Worm (Caenorhabditis elegans) whole organism, mixed stage, embryonic: ENCODE results near the gene K09E9.3.
A peak's percentile ranks its signal among the peaks of the same experiment; 100 is the strongest.

Source experiments
- M03D4.4 ChIP-seq: sonication (generic microtip); optimal IDR thresholded peaks from 2 replicates; lab custom pipeline; 2017; ENCODE audit warnings: mild to moderate bottlenecking, missing genetic modification characterization, missing compliant biosample characterization
- bed-3 ChIP-seq: fragments of 200-800 bp; sonication (Bioruptor generic); optimal IDR thresholded peaks from 3 replicates; lab custom pipeline; 2018; ENCODE audit warnings: mild to moderate bottlenecking, missing genetic modification characterization, moderate library complexity, missing compliant biosample characterization
- blmp-1 ChIP-seq: fragments of 150-350 bp; optimal IDR thresholded peaks from 2 replicates; lab custom pipeline; 2014; ENCODE audit warnings: missing biosample characterization, missing genetic modification characterization
- ceh-39 ChIP-seq: fragments of 150-350 bp; optimal IDR thresholded peaks from 2 replicates; lab custom pipeline; 2014; ENCODE audit warnings: missing biosample characterization, missing genetic modification characterization
- ceh-43 ChIP-seq: fragments of 200-800 bp; sonication (Bioruptor generic); optimal IDR thresholded peaks from 2 replicates; lab custom pipeline; 2018; ENCODE audit warnings: mild to moderate bottlenecking, missing genetic modification characterization, moderate library complexity, missing compliant biosample characterization
- ces-1 ChIP-seq: fragments of 150-350 bp; optimal IDR thresholded peaks from 2 replicates; lab custom pipeline; 2014; ENCODE audit warnings: missing biosample characterization, missing genetic modification reagents, missing genetic modification characterization
- drap-1 ChIP-seq: fragments of 200-800 bp; sonication (Bioruptor generic); optimal IDR thresholded peaks from 3 replicates; lab custom pipeline; 2018; ENCODE audit warnings: mild to moderate bottlenecking, missing genetic modification characterization, missing compliant biosample characterization
- elt-1 ChIP-seq: sonication (generic microtip); optimal IDR thresholded peaks from 2 replicates; lab custom pipeline; 2017; ENCODE audit warnings: missing genetic modification characterization, mild to moderate bottlenecking, missing compliant biosample characterization, antibody characterized with exemption, moderate library complexity, borderline replicate concordance; ENCODE audit not compliant: insufficient read depth
- elt-3 ChIP-seq: fragments of 150-350 bp; optimal IDR thresholded peaks from 2 replicates; lab custom pipeline; 2014; ENCODE audit warnings: missing biosample characterization, missing genetic modification characterization
- flh-1 ChIP-seq: fragments of 200-800 bp; sonication (Bioruptor generic); optimal IDR thresholded peaks from 2 replicates; lab custom pipeline; 2018; ENCODE audit warnings: mild to moderate bottlenecking, missing genetic modification characterization, moderate library complexity, missing compliant biosample characterization
- ham-2 ChIP-seq: fragments of 200-800 bp; sonication (Bioruptor generic); optimal IDR thresholded peaks from 2 replicates; lab custom pipeline; 2018; ENCODE audit warnings: mild to moderate bottlenecking, missing genetic modification characterization, missing compliant biosample characterization
- hlh-1 ChIP-seq: fragments of 150-350 bp; optimal IDR thresholded peaks from 2 replicates; lab custom pipeline; 2014; ENCODE audit warnings: missing biosample characterization, missing genetic modification reagents, missing genetic modification characterization
- lin-13 ChIP-seq: fragments of 150-350 bp; optimal IDR thresholded peaks from 2 replicates; lab custom pipeline; 2014; ENCODE audit warnings: missing biosample characterization, missing genetic modification characterization
- lin-32 ChIP-seq: fragments of 200-800 bp; sonication (Bioruptor generic); optimal IDR thresholded peaks from 2 replicates; lab custom pipeline; 2018; ENCODE audit warnings: mild to moderate bottlenecking, missing genetic modification characterization, missing compliant biosample characterization
- lsy-2 ChIP-seq: fragments of 150-350 bp; optimal IDR thresholded peaks from 2 replicates; lab custom pipeline; 2014; ENCODE audit warnings: missing biosample characterization, missing genetic modification characterization
- mab-5 ChIP-seq: fragments of 150-350 bp; optimal IDR thresholded peaks from 2 replicates; lab custom pipeline; 2014; ENCODE audit warnings: missing biosample characterization, missing genetic modification characterization
- mep-1 ChIP-seq: fragments of 150-350 bp; optimal IDR thresholded peaks from 2 replicates; lab custom pipeline; 2017; ENCODE audit warnings: missing biosample characterization, missing genetic modification reagents, missing genetic modification characterization, inconsistent platforms
- mls-2 ChIP-seq: sonication (generic microtip); optimal IDR thresholded peaks from 2 replicates; lab custom pipeline; 2016; ENCODE audit warnings: mild to moderate bottlenecking, missing genetic modification characterization, moderate library complexity, missing compliant biosample characterization
- nhr-12 ChIP-seq: fragments of 150-350 bp; optimal IDR thresholded peaks from 2 replicates; lab custom pipeline; 2014; ENCODE audit warnings: missing biosample characterization, missing genetic modification characterization
- nhr-2 ChIP-seq: fragments of 150-350 bp; optimal IDR thresholded peaks from 2 replicates; lab custom pipeline; 2014; ENCODE audit warnings: missing biosample characterization, missing genetic modification characterization
- nhr-237 ChIP-seq: fragments of 150-350 bp; optimal IDR thresholded peaks from 2 replicates; lab custom pipeline; 2014; ENCODE audit warnings: missing biosample characterization, missing genetic modification characterization
- nhr-28 ChIP-seq: fragments of 150-350 bp; optimal IDR thresholded peaks from 2 replicates; lab custom pipeline; 2014; ENCODE audit warnings: missing biosample characterization, missing genetic modification characterization
- nhr-76 ChIP-seq: sonication (generic microtip); optimal IDR thresholded peaks from 2 replicates; lab custom pipeline; 2017; ENCODE audit warnings: missing biosample characterization, missing genetic modification characterization
- pha-4 ChIP-seq: fragments of 150-350 bp; optimal IDR thresholded peaks from 2 replicates; lab custom pipeline; 2018; ENCODE audit warnings: missing biosample characterization, missing genetic modification reagents, missing genetic modification characterization
- sem-2 ChIP-seq: fragments of 200-800 bp; sonication (Bioruptor generic); optimal IDR thresholded peaks from 2 replicates; lab custom pipeline; 2018; ENCODE audit warnings: mild to moderate bottlenecking, missing genetic modification characterization, missing compliant biosample characterization
- snpc-4 ChIP-seq: fragments of 150-350 bp; optimal IDR thresholded peaks from 2 replicates; lab custom pipeline; 2014; ENCODE audit warnings: missing biosample characterization, missing genetic modification characterization
- sptf-1 ChIP-seq: sonication (generic microtip); optimal IDR thresholded peaks from 2 replicates; lab custom pipeline; 2017; ENCODE audit warnings: mild to moderate bottlenecking, missing genetic modification characterization, moderate library complexity, missing compliant biosample characterization
- tbx-8 ChIP-seq: fragments of 200-800 bp; sonication (Bioruptor generic); optimal IDR thresholded peaks from 2 replicates; lab custom pipeline; 2018; ENCODE audit warnings: mild to moderate bottlenecking, missing genetic modification characterization, moderate library complexity, missing compliant biosample characterization
- unc-120 ChIP-seq: sonication (generic microtip); optimal IDR thresholded peaks from 2 replicates; lab custom pipeline; 2017; ENCODE audit warnings: missing genetic modification characterization, missing compliant biosample characterization; ENCODE audit not compliant: poor library complexity, severe bottlenecking
- unc-62 ChIP-seq: fragments of 150-350 bp; optimal IDR thresholded peaks from 2 replicates; lab custom pipeline; 2014; ENCODE audit warnings: missing biosample characterization, missing genetic modification reagents, missing genetic modification characterization
- zip-8 ChIP-seq: fragments of 150-350 bp; optimal IDR thresholded peaks from 2 replicates; lab custom pipeline; 2014; ENCODE audit warnings: missing biosample characterization, missing genetic modification characterization

The K09E9.3 gene

ce11 chrX:15627814-15628213 is 14.2 kb upstream of the K09E9.3 start:
- peak; percentile 62 for TF ChIP-seq ces-1
- no peak for TF ChIP-seq blmp-1 (tag; lab: Kevin White, UChicago)

DNA sequence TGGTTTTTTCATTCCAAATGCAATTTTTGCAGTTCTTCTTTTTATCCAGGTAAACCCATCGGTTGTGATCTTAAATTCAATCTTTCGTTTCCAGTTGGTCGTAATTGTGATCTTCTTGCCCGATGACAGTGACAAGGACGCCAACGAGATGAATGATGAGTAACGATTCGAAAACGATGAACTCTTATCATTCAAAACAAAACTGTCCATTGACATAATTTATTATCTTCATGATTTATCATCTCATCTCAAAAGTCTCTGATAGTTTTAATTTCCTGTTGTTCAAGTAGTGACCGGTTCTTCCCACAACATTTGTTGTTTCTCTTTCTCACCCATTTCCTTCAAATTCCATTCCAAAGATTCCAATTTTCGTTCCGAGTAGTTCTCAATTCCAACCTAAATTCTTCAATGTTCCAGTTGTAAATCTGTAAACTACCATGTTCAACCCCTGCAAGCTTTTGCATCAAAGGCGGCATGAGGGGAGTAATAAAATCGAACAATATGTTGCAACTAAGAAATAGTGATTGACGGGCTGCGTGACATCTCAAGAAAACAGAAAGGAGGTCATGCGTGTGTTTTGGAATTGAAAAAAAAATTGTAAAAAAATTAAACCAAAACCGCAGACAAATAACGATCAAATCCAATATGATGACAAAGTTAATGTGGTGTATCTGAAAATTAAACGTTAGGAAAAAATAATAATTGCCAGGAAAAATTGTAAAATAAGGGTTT is 12.7 kb upstream of the K09E9.3 start:
- no peak for TF ChIP-seq nhr-28
- TF ChIP-seq lin-32: no peak
- TF ChIP-seq elt-3 (tag; lab: Kevin White, UChicago): no peak
- TF ChIP-seq nhr-76 (tag; lab: Kevin White, UChicago): no peak
- TF ChIP-seq unc-62 (GFP tag; lab: Kevin White, UChicago): peak; percentile 28

DNA sequence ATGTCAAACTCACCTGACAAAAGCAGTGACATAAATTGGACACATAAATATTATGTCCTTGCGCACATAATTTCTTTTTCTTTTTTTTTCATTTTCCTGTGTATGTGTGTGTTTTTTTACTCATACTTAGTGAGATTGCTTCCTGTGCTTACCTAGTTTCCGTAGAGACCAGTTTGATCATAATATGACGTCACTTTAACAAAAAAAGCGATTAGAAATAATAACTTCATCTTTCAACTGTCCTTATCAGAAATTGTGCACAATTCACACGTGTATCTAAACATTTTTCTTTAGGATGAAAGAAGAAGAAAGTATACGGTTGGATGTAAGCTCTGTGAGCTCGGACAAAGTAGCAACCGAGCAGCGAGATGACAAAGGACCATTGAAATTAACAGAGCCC is 8.4 kb upstream of the K09E9.3 start:
- TF ChIP-seq mab-5 (no peak), zip-8 (tag; lab: Kevin White, UChicago) (peak; percentile 19), hlh-1 (tag; lab: Kevin White, UChicago) (no peak)

- TF ChIP-seq elt-3 (tag; lab: Kevin White, UChicago): no peak
- TF ChIP-seq snpc-4 (tag; lab: Kevin White, UChicago): no peak
- TF ChIP-seq blmp-1 (tag; lab: Kevin White, UChicago): no peak
- no peak for TF ChIP-seq lsy-2 (tag; lab: Kevin White, UChicago)
- TF ChIP-seq flh-1: no peak
- no peak for TF ChIP-seq lin-32
- TF ChIP-seq mls-2 (tag; lab: Kevin White, UChicago): no peak
- no peak for TF ChIP-seq unc-62 (GFP tag; lab: Kevin White, UChicago)
- TF ChIP-seq nhr-2: no peak
- no peak for TF ChIP-seq mab-5
- no peak for TF ChIP-seq elt-1 (tag; lab: Kevin White, UChicago)
Observed at ce11 chrX:15621001-15621400, 7.4 kb upstream of the K09E9.3 start.

DNA sequence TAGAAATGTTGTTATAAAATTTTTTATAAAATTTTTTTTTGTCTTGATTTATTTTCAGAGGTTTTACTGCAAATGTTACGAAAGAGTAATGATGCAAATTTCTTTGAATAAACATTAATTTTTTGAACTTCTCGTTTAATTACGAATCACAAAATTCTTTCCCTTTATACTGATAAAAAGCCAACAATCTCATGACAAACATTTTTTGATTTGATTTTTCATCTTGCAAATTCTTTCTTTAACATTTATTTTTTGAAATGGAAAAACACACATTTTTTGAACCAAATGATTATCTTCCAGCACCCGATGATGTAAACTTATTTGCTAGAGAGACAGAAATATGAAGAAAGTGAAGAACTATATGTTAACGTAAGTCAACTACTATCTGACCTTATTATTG is 6.6 kb upstream of the K09E9.3 start, which contains the start of gene K09E9.1:
Gene K09E9.1, plus strand, starts transcription at position 301 of the 400 bp plus-strand sequence.
- no peak for TF ChIP-seq ceh-39 (tag; lab: Kevin White, UChicago)
- TF ChIP-seq mab-5: no peak
- TF ChIP-seq lin-13 (tag; lab: Kevin White, UChicago): no peak
- no peak for TF ChIP-seq nhr-237 (tag; lab: Kevin White, UChicago)
- TF ChIP-seq tbx-8 (GFP tag; lab: Kevin White, UChicago): no peak
- no peak for TF ChIP-seq hlh-1 (tag; lab: Kevin White, UChicago)

ce11 chrX:15619273-15619672 is 5.7 kb upstream of the K09E9.3 start:
- TF ChIP-seq ceh-39 (tag; lab: Kevin White, UChicago): no peak
- TF ChIP-seq ham-2 (GFP tag; lab: Kevin White, UChicago): no peak
- TF ChIP-seq ceh-43 (GFP tag; lab: Kevin White, UChicago): no peak
- TF ChIP-seq tbx-8 (GFP tag; lab: Kevin White, UChicago): no peak
- TF ChIP-seq nhr-28: no peak
- no peak for TF ChIP-seq hlh-1 (tag; lab: Kevin White, UChicago)

ce11 chrX:15617168-15617567 is 3.6 kb upstream of the K09E9.3 start:
- TF ChIP-seq sptf-1 (tag; lab: Kevin White, UChicago) (no peak), sem-2 (GFP tag; lab: Kevin White, UChicago) (no peak), ces-1 (peak; percentile 60), unc-120 (tag; lab: Kevin White, UChicago) (peak; percentile 29), mls-2 (tag; lab: Kevin White, UChicago) (no peak), hlh-1 (tag; lab: Kevin White, UChicago) (no peak)
- TF ChIP-seq, all 35 proteins: peak for 2

DNA sequence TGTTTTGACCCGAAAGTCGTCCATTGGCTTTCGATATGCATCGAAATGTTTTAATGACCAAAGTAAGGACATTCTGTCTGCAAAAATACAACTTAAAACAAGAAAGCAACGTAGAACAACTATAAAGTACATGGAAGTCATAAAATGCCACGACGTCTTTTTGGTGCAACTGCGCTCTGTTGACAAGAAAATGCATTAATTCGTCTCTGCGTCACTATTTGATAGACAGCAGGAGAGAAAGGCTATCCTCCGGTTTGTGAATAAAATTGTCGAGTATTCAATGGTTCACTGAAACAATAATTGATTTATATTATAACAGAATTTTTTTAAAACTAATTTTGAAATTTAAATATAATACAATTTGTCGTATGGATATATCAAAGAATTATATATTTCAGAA is 2.8 kb upstream of the K09E9.3 start, which contains the start of gene ergi-3:
Gene ergi-3, minus strand, starts transcription at position 311 of the 400 bp plus-strand sequence.
- no peak for TF ChIP-seq nhr-2
- peak; percentile 89 for TF ChIP-seq mep-1 (tag; lab: Kevin White, UChicago)
- TF ChIP-seq drap-1 (GFP tag; lab: Kevin White, UChicago): no peak
- TF ChIP-seq nhr-28: no peak
- no peak for TF ChIP-seq nhr-12
- no peak for TF ChIP-seq tbx-8 (GFP tag; lab: Kevin White, UChicago)
- no peak for TF ChIP-seq sem-2 (GFP tag; lab: Kevin White, UChicago)
- peak; percentile 94 for TF ChIP-seq ces-1
- no peak for TF ChIP-seq bed-3 (GFP tag; lab: Kevin White, UChicago)
- TF ChIP-seq pha-4 (tag; lab: Kevin White, UChicago): peak; percentile 58
- TF ChIP-seq ham-2 (GFP tag; lab: Kevin White, UChicago): no peak
- no peak for TF ChIP-seq sptf-1 (tag; lab: Kevin White, UChicago)
- TF ChIP-seq lsy-2 (tag; lab: Kevin White, UChicago): peak; percentile 32
- TF ChIP-seq mab-5: no peak
- no peak for TF ChIP-seq ceh-39 (tag; lab: Kevin White, UChicago)
- TF ChIP-seq M03D4.4 (tag; lab: Kevin White, UChicago): no peak
- no peak for TF ChIP-seq zip-8 (tag; lab: Kevin White, UChicago)
- TF ChIP-seq nhr-76 (tag; lab: Kevin White, UChicago): no peak
- peak; percentile 3 for TF ChIP-seq lin-13 (tag; lab: Kevin White, UChicago)
- peak; percentile 87 for TF ChIP-seq unc-62 (GFP tag; lab: Kevin White, UChicago)
- peak; percentile 27 for TF ChIP-seq blmp-1 (tag; lab: Kevin White, UChicago)
- TF ChIP-seq hlh-1 (tag; lab: Kevin White, UChicago): peak; percentile 37
- TF ChIP-seq unc-120 (tag; lab: Kevin White, UChicago): no peak
- peak; percentile 37 for TF ChIP-seq nhr-237 (tag; lab: Kevin White, UChicago)
